Fruit fly (Drosophila melanogaster): ENCODE measurements around the gene CG34140.

The CG34140 gene

DNA sequence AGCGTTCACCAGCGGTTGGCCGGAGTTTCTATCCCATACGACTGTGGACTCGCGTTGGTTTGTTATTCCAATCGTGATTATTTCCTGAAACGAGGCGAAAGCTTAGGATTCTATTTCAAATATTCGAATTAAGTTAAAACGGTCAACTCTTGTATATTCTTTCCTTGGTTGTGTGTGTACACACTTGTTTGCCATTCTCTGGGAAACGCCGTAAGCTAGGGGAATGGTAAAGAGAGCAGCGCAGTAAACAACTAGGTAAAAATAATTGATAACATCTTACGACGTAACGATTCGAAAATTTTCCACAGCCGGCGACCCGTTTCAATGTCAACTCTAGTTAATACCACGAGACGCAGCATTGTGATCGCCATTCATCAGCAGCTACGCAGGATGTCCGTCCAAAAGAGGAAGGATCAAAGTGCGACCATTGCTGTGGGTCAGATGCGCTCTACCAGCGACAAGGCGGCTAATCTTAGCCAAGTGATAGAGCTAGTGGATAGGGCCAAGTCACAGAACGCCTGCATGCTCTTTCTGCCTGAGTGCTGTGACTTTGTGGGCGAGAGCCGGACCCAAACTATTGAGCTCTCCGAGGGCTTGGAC is 19.4 kb upstream of the CG34140 start, which contains the start of gene NitFhit (continued):
- no peak for TF ChIP-seq so (GFP tag; IDR thresholded peaks at IDR 0.05)
- TF ChIP-seq CG31388 (GFP tag; optimal IDR thresholded peaks at IDR 0.05), result no peak
- no peak for TF ChIP-seq pho (GFP tag; optimal IDR thresholded peaks at IDR 0.05)
- no peak for TF ChIP-seq CG7786 (GFP tag; optimal IDR thresholded peaks at IDR 0.05)
- no peak for TF ChIP-seq aop (GFP tag; IDR thresholded peaks at IDR 0.05)
- TF ChIP-seq psq (GFP tag; optimal IDR thresholded peaks at IDR 0.05), result no peak
- no peak for TF ChIP-seq Gsc (GFP tag; IDR thresholded peaks at IDR 0.05)
- no peak for TF ChIP-seq CG14860 (GFP tag; IDR thresholded peaks at IDR 0.05; ENCODE audit: partially characterized antibody)
- TF ChIP-seq CG10267 (tag; optimal IDR thresholded peaks at IDR 0.05), result no peak
- no peak for TF ChIP-seq CG11456 (GFP tag; IDR thresholded peaks at IDR 0.05)
- TF ChIP-seq Myb (GFP tag; optimal IDR thresholded peaks at IDR 0.05), result peak; percentile 95
- TF ChIP-seq Awh (GFP tag; IDR thresholded peaks at IDR 0.05), result no peak
- peak; percentile 31 for TF ChIP-seq Sin3A (optimal IDR thresholded peaks at IDR 0.05)
- TF ChIP-seq pb (GFP tag; optimal IDR thresholded peaks at IDR 0.05), result no peak
- TF ChIP-seq Hr39 (optimal IDR thresholded peaks at IDR 0.05), result no peak
- no peak for TF ChIP-seq fd64A (GFP tag; optimal IDR thresholded peaks at IDR 0.05)
- no peak for TF ChIP-seq Jarid2 (GFP tag; optimal IDR thresholded peaks at IDR 0.05)
- TF ChIP-seq CG16863 (GFP tag; optimal IDR thresholded peaks at IDR 0.05), result no peak
- TF ChIP-seq Atf6 (GFP tag; IDR thresholded peaks at IDR 0.05), result no peak
- no peak for TF ChIP-seq Antp (GFP tag; optimal IDR thresholded peaks at IDR 0.05)
- TF ChIP-seq fd96Cb (tag; optimal IDR thresholded peaks at IDR 0.05), result no peak
- peak; percentile 45; the same call in 1 of the 2 replicates for TF ChIP-seq NFAT (GFP tag; IDR thresholded peaks at IDR 0.05)
- no peak for TF ChIP-seq CG8290 (GFP tag; optimal IDR thresholded peaks at IDR 0.05)
- TF ChIP-seq CG8290 (tag; optimal IDR thresholded peaks at IDR 0.05), result peak in 1 of 2 experiments; percentile 17
- TF ChIP-seq CG4730 (GFP tag; IDR thresholded peaks at IDR 0.05), result no peak
- TF ChIP-seq CG8388 (GFP tag; optimal IDR thresholded peaks at IDR 0.05), result no peak
- no peak for TF ChIP-seq HLHmδ (GFP tag; optimal IDR thresholded peaks at IDR 0.05)
- TF ChIP-seq zen2 (GFP tag; IDR thresholded peaks at IDR 0.05; ENCODE audit: partially characterized antibody), result no peak
- TF ChIP-seq tll (GFP tag; optimal IDR thresholded peaks at IDR 0.05), result no peak
- no peak for TF ChIP-seq CG9817 (tag; optimal IDR thresholded peaks at IDR 0.05)
- no peak for TF ChIP-seq vnd (GFP tag; IDR thresholded peaks at IDR 0.05; ENCODE audit: partially characterized antibody)
- no peak for TF ChIP-seq CG10979 (tag; optimal IDR thresholded peaks at IDR 0.05)
- TF ChIP-seq vfl (GFP tag; optimal IDR thresholded peaks at IDR 0.05), result no peak
- TF ChIP-seq mld (GFP tag; IDR thresholded peaks at IDR 0.05; ENCODE audit: partially characterized antibody), result no peak
- no peak for TF ChIP-seq sna (GFP tag; IDR thresholded peaks at IDR 0.05; ENCODE audit: partially characterized antibody)
- peak; percentile 15 for TF ChIP-seq CG2120 (GFP tag; optimal IDR thresholded peaks at IDR 0.05)
- TF ChIP-seq HmgZ (tag; optimal IDR thresholded peaks at IDR 0.05), result peak; percentile 34
- TF ChIP-seq Fer3 (tag; optimal IDR thresholded peaks at IDR 0.05), result no peak
- no peak for TF ChIP-seq CG4404 (GFP tag; IDR thresholded peaks at IDR 0.05)
- no peak for TF ChIP-seq CG14965 (GFP tag; optimal IDR thresholded peaks at IDR 0.05; ENCODE audit: borderline replicate concordance)
- TF ChIP-seq chif (GFP tag; optimal IDR thresholded peaks at IDR 0.05), result no peak
- no peak for TF ChIP-seq CG4328 (GFP tag; optimal IDR thresholded peaks at IDR 0.05)
- TF ChIP-seq Taf1 (GFP tag; IDR thresholded peaks at IDR 0.05), result no peak
- TF ChIP-seq Sry-β (GFP tag; optimal IDR thresholded peaks at IDR 0.05), result no peak
- TF ChIP-seq YL-1 (GFP tag; optimal IDR thresholded peaks at IDR 0.05), result peak; percentile 66
- no peak for TF ChIP-seq CoRest (tag; optimal IDR thresholded peaks at IDR 0.05)
- TF ChIP-seq zfh1 (GFP tag; IDR thresholded peaks at IDR 0.05), result no peak
- no peak for TF ChIP-seq crc (GFP tag; optimal IDR thresholded peaks at IDR 0.05)
- TF ChIP-seq salm (tag; optimal IDR thresholded peaks at IDR 0.05), result no peak
- TF ChIP-seq luna (GFP tag; optimal IDR thresholded peaks at IDR 0.05), result no peak
- TF ChIP-seq CG9932 (GFP tag; IDR thresholded peaks at IDR 0.05), result no peak
- no peak for TF ChIP-seq mam (GFP tag; optimal IDR thresholded peaks at IDR 0.05)

Data from whole organism, embryonic.